Worm (Caenorhabditis elegans): ENCODE measurements around the gene DH11.2.

Gene DH11.2

DNA sequence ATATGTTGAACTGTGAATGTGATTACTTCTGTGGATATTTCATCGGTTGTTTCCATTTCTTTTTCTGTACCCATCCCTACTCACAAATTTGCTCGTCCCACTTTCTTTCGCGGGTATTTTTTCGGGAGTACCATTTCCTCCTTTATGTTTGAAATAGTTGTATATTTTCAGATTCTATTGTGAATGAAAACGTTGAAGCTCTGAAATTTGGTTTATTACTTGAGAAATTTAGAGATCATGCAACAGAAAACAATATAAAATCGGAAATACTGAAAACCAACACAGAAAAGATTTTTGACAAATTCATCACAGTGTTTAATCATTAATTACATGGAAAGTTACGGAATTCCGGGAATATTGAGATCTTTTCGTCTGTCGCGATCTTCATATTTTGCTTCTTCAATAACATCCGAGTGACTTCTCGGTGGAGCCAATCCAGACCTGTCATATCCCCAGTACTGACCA lies 8.0 kb downstream of the DH11.2 start (continued):
- TF ChIP-seq F10B5.3 (tag; optimal IDR thresholded peaks at IDR 0.05) (no peak), hlh-11 (tag; optimal IDR thresholded peaks at IDR 0.05) (no peak), daf-8 (GFP tag; IDR thresholded peaks at IDR 0.05) (no peak), ceh-32 (tag; optimal IDR thresholded peaks at IDR 0.05; ENCODE audit: poor library complexity) (no peak), nhr-25 (tag; optimal IDR thresholded peaks at IDR 0.05; ENCODE audit: borderline replicate concordance, insufficient read depth) (no peak), ceh-28 (tag; optimal IDR thresholded peaks at IDR 0.05) (no peak), nhr-42 (GFP tag; IDR thresholded peaks at IDR 0.05) (no peak), ZK337.2 (GFP tag; IDR thresholded peaks at IDR 0.05) (no peak), daf-16 (GFP tag; optimal IDR thresholded peaks at IDR 0.05) (peak in 1 of 2 experiments; percentile 16), daf-16 (tag; optimal IDR thresholded peaks at IDR 0.05) (peak; percentile 20), madf-9 (GFP tag; conservative IDR thresholded peaks at IDR 0.05) (no peak), saeg-2 (GFP tag; IDR thresholded peaks at IDR 0.05) (0 out of 2 replicates have a peak, but pooled peaks have one; percentile 22), D1046.2 (GFP tag; IDR thresholded peaks at IDR 0.05) (no peak), dmd-6 (GFP tag; IDR thresholded peaks at IDR 0.05) (no peak), spr-3 (GFP tag; optimal IDR thresholded peaks at IDR 0.05) (no peak), pha-4 (GFP tag; IDR thresholded peaks at IDR 0.05) (peak; percentile 45; the same call in 1 of the 2 replicates), pha-4 (tag; optimal IDR thresholded peaks at IDR 0.05) (no peak), dmd-8 (GFP tag; IDR thresholded peaks at IDR 0.05) (no peak), sdz-12 (GFP tag; optimal IDR thresholded peaks at IDR 0.05) (peak; percentile 69), lin-29 (GFP tag; IDR thresholded peaks at IDR 0.05) (no peak), ceh-44 (GFP tag; IDR thresholded peaks at IDR 0.05) (no peak), pqm-1 (tag; optimal IDR thresholded peaks at IDR 0.05) (no peak), zag-1 (tag; optimal IDR thresholded peaks at IDR 0.05) (no peak), lin-38 (GFP tag; IDR thresholded peaks at IDR 0.05) (peak; percentile 27; the same call in 1 of the 2 replicates), Y105C5A.15 (GFP tag; IDR thresholded peaks at IDR 0.05) (no peak), ZK546.5 (tag; optimal IDR thresholded peaks at IDR 0.05) (no peak), rbr-2 (tag; optimal IDR thresholded peaks at IDR 0.05) (no peak), lim-7 (GFP tag; IDR thresholded peaks at IDR 0.05) (no peak), unc-39 (tag; optimal IDR thresholded peaks at IDR 0.05) (no peak), php-3 (GFP tag; IDR thresholded peaks at IDR 0.05) (no peak), jun-1 (tag; optimal IDR thresholded peaks at IDR 0.05) (no peak), lin-1 (GFP tag; IDR thresholded peaks at IDR 0.05) (no peak), spr-1 (tag; optimal IDR thresholded peaks at IDR 0.05) (no peak), snpc-1.2 (GFP tag; IDR thresholded peaks at IDR 0.05) (no peak), snpc-4 (tag; optimal IDR thresholded peaks at IDR 0.05) (no peak), ceh-20 (GFP tag; IDR thresholded peaks at IDR 0.05) (no peak)

DNA sequence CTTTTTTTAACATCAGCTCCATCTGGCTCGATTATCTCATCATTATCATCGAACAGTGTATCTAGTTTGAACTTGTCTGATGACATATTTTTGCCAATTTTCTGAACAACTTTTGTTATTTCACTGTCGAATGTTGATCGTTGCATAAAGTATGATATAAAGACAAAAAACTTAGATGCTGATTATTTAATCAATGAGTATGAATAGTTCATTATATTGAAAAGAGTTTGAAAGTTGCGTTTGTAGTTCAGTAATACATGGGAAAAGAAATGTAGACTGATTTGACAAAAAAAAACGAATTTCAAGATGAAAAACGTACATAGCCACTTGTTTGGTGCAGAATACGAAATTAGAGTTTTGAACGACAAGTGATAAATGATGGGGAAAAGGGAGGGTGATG lies 9.8 kb downstream of the DH11.2 start, which contains the start of gene hda-2:
hda-2 (minus strand) TSS at position 101 of the 400 bp plus-strand sequence.
- TF ChIP-seq dmd-9 (GFP tag; IDR thresholded peaks at IDR 0.05), result no peak
- no peak for TF ChIP-seq ceh-62 (tag; optimal IDR thresholded peaks at IDR 0.05)
- 0 out of 2 replicates have a peak, but pooled peaks have one; percentile 9 for TF ChIP-seq lin-38 (GFP tag; IDR thresholded peaks at IDR 0.05)
- no peak for TF ChIP-seq lin-39 (tag; optimal IDR thresholded peaks at IDR 0.05)
- no peak for TF ChIP-seq dpl-1 (GFP tag; optimal IDR thresholded peaks at IDR 0.05)
- no peak for TF ChIP-seq pqm-1 (tag; optimal IDR thresholded peaks at IDR 0.05)
- TF ChIP-seq ceh-28 (tag; optimal IDR thresholded peaks at IDR 0.05), result no peak

DNA sequence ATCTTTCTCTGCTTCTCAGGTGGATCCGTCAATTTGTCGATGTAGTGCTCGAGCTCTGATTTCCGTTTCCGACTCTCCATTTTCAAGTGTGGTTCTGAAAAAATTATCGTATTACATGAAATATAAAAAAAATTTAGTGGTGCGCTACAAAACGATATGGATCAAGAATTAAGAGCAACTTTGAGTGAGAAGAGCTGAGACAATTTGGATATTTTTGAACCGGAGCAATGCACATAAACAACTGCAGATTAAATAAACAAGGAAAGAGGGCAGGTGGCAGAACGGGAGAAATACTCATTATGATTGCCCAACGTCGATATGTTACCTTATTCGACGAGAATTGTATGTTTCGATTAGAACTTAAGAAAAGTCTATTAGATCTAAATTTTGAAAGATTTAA lies 15.0 kb downstream of the DH11.2 start, which contains the start of gene swsn-7:
swsn-7 (minus strand) TSS at position 101 of the 400 bp plus-strand sequence.
- TF ChIP-seq F49E8.2 (tag; optimal IDR thresholded peaks at IDR 0.05; ENCODE audit: borderline replicate concordance), result no peak
- TF ChIP-seq nhr-25 (tag; optimal IDR thresholded peaks at IDR 0.05; ENCODE audit: borderline replicate concordance, insufficient read depth), result no peak
- no peak for TF ChIP-seq mdt-29 (GFP tag; IDR thresholded peaks at IDR 0.05)
- no peak for TF ChIP-seq dmd-9 (GFP tag; IDR thresholded peaks at IDR 0.05)
- no peak for TF ChIP-seq mes-2 (tag; optimal IDR thresholded peaks at IDR 0.05; ENCODE audit: poor library complexity, severe bottlenecking)
- TF ChIP-seq attf-4 (tag; optimal IDR thresholded peaks at IDR 0.05), result no peak
- TF ChIP-seq dmd-8 (GFP tag; IDR thresholded peaks at IDR 0.05), result no peak
- no peak for TF ChIP-seq Y5F2A.4 (GFP tag; optimal IDR thresholded peaks at IDR 0.05)
- no peak for TF ChIP-seq fos-1 (tag; optimal IDR thresholded peaks at IDR 0.05)
- no peak for TF ChIP-seq hmg-1.1 (GFP tag; IDR thresholded peaks at IDR 0.05)
- no peak for TF ChIP-seq rbr-2 (tag; optimal IDR thresholded peaks at IDR 0.05)
- no peak for TF ChIP-seq nhr-48 (tag; optimal IDR thresholded peaks at IDR 0.05)
- TF ChIP-seq ztf-7 (tag; optimal IDR thresholded peaks at IDR 0.05), result no peak
- no peak for TF ChIP-seq zip-11 (GFP tag; IDR thresholded peaks at IDR 0.05)
- TF ChIP-seq hif-1 (tag; optimal IDR thresholded peaks at IDR 0.05), result no peak
